Worm (Caenorhabditis elegans): Measurements from ENCODE around the gene K06H6.1.

K06H6.1 gene

DNA sequence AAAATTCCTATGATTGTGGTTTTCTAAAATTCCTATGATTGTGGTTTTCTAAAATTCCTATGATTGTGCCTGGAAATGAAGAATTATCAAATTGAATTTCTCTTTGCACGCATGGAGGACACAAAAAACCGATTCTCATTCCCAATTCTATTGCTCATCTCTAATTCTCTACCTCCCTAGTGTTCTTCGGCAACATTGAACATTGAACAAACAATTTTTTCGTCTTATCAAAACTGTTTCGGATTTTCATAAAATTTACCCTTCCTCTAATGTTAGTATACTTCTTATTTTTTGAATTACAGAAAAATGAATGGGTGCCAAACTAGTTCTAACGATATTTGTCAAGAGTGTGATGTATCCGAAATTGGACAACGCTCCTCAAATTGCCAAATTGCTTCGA, 48.4 kb downstream of the K06H6.1 start, which contains the start of gene pals-31:
pals-31 (plus strand) TSS at position 301 of the 400 bp plus-strand sequence.
- TF ChIP-seq ceh-9 (tag; optimal IDR thresholded peaks at IDR 0.05) = no peak
- no peak for TF ChIP-seq elt-3 (tag; optimal IDR thresholded peaks at IDR 0.05)
- TF ChIP-seq daf-12 (tag; optimal IDR thresholded peaks at IDR 0.05) = no peak
- TF ChIP-seq unc-39 (tag; optimal IDR thresholded peaks at IDR 0.05) = no peak
- no peak for TF ChIP-seq eor-1 (tag; optimal IDR thresholded peaks at IDR 0.05)
- TF ChIP-seq lsy-12 (tag; optimal IDR thresholded peaks at IDR 0.05) = no peak
- no peak for TF ChIP-seq zag-1 (tag; optimal IDR thresholded peaks at IDR 0.05)
- no peak for TF ChIP-seq tbx-2 (tag; optimal IDR thresholded peaks at IDR 0.05)
- no peak for TF ChIP-seq nhr-25 (tag; optimal IDR thresholded peaks at IDR 0.05)
- TF ChIP-seq lin-15B (tag; optimal IDR thresholded peaks at IDR 0.05) = no peak

DNA sequence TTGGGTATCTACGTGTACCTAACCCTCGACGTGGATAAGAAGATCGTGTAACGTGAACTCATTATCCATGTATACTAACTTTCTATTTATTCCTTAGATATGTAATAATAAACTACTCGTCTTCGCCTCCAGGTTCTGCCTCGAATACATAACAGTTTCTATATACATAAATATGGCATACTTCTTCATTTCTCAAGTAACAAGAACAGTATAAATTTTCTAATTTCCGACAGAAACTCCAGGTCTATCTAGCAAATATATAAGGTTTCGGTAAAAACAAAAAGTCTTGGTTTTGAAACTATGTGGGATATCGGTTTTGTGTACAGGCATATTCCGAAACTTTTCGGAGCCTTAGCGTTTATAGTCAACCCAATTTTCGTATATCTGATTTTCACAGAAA, 50.4 kb downstream of the K06H6.1 start, which contains the start of gene srj-37:
srj-37 (plus strand) TSS at position 301 of the 400 bp plus-strand sequence.
- TF ChIP-seq ztf-11 (tag; optimal IDR thresholded peaks at IDR 0.05) (no peak), pqm-1 (tag; optimal IDR thresholded peaks at IDR 0.05) (no peak), snpc-4 (tag; optimal IDR thresholded peaks at IDR 0.05) (no peak), unc-62 (GFP tag; optimal IDR thresholded peaks at IDR 0.05) (no peak), fkh-2 (tag; optimal IDR thresholded peaks at IDR 0.05) (no peak), tbx-2 (tag; optimal IDR thresholded peaks at IDR 0.05) (no peak), nhr-25 (tag; optimal IDR thresholded peaks at IDR 0.05) (no peak), nfya-1 (tag; optimal IDR thresholded peaks at IDR 0.05; ENCODE audit: insufficient read depth) (no peak), ama-1 (optimal IDR thresholded peaks at IDR 0.05) (no peak), hmg-11 (tag; optimal IDR thresholded peaks at IDR 0.05) (no peak), mdl-1 (tag; optimal IDR thresholded peaks at IDR 0.05) (no peak), nhr-76 (tag; optimal IDR thresholded peaks at IDR 0.05) (no peak), lin-39 (tag; optimal IDR thresholded peaks at IDR 0.05) (no peak), lsy-12 (tag; optimal IDR thresholded peaks at IDR 0.05) (no peak)

All from whole organism, L3 larva.